Worm (Caenorhabditis elegans) whole organism, early embryonic: ENCODE results near the gene tbc-10.

Source experiments
- aly-1 ChIP-seq: sonication (generic microtip); optimal IDR thresholded peaks from 2 replicates; lab custom pipeline; 2016; ENCODE audit warnings: missing genetic modification characterization, missing compliant biosample characterization
- flt-1 ChIP-seq: fragments of 200-800 bp; sonication (Bioruptor generic); IDR thresholded peaks from 2 replicates; pipeline ENCODE4 v1.3.6; 2022; ENCODE audit warnings: missing genetic modification characterization, missing compliant biosample characterization
- tbx-37 ChIP-seq: fragments of 200-800 bp; sonication (Bioruptor generic); conservative IDR thresholded peaks from 2 replicates; pipeline ENCODE4 v1.3.6; 2022; ENCODE audit warnings: missing genetic modification reagents, missing genetic modification characterization, missing compliant biosample characterization

- TF ChIP-seq tbx-37 (no peak), aly-1 (no peak), flt-1 (GFP tag; lab: Robert Waterston, UW) (no peak)
Measured at ce11 chrIII:991581-991980, 8.5 kb downstream of the tbc-10 start, which contains the start of gene trp-2.
